Fruit fly (Drosophila melanogaster) whole organism, prepupa: ENCODE results near the gene Jhbp16.

ENCODE experiments used
- Blimp-1 ChIP-seq: fragments of 200-800 bp; sonication (Bioruptor generic); optimal IDR thresholded peaks from 3 replicates; lab custom pipeline; 2017; ENCODE audit warnings: missing biosample characterization, missing genetic modification characterization, mild to moderate bottlenecking, moderate library complexity, missing genetic modification reagents
- CG10631 ChIP-seq: fragments of 200-800 bp; sonication (Bioruptor generic); optimal IDR thresholded peaks from 2 replicates; lab custom pipeline; 2016; ENCODE audit warnings: missing biosample characterization, missing genetic modification characterization
- CG10669 ChIP-seq: fragments of 200-800 bp; sonication (Bioruptor generic); optimal IDR thresholded peaks from 3 replicates; lab custom pipeline; 2018; ENCODE audit warnings: missing biosample characterization, mild to moderate bottlenecking, missing genetic modification characterization, moderate library complexity
- CG11762 ChIP-seq: fragments of 200-800 bp; sonication (Bioruptor generic); optimal IDR thresholded peaks from 3 replicates; lab custom pipeline; 2016; ENCODE audit warnings: missing biosample characterization, missing genetic modification characterization; ENCODE audit not compliant: insufficient read depth
- CG11902 ChIP-seq: fragments of 200-800 bp; sonication (Bioruptor generic); optimal IDR thresholded peaks from 3 replicates; lab custom pipeline; 2016; ENCODE audit warnings: missing biosample characterization, missing genetic modification characterization
- CG15336 ChIP-seq: fragments of 200-800 bp; sonication (Bioruptor generic); IDR thresholded peaks from 2 replicates; pipeline ENCODE4 v1.3.6; 2022; ENCODE audit warnings: missing biosample characterization, missing genetic modification characterization
- CG16779 ChIP-seq: fragments of 200-800 bp; sonication (Bioruptor generic); optimal IDR thresholded peaks from 3 replicates; lab custom pipeline; 2017; ENCODE audit warnings: missing biosample characterization, mild to moderate bottlenecking, missing genetic modification characterization
- CG3032 ChIP-seq: fragments of 200-800 bp; optimal IDR thresholded peaks from 2 replicates; lab custom pipeline; 2019; ENCODE audit warnings: missing biosample characterization, mild to moderate bottlenecking, missing genetic modification characterization, moderate library complexity
- CG31627 ChIP-seq: fragments of 200-800 bp; sonication (Bioruptor generic); optimal IDR thresholded peaks from 3 replicates; lab custom pipeline; 2016; ENCODE audit warnings: missing biosample characterization, missing genetic modification characterization
- CG32006 ChIP-seq: fragments of 200-800 bp; sonication (Bioruptor generic); optimal IDR thresholded peaks from 3 replicates; lab custom pipeline; 2017; ENCODE audit warnings: missing biosample characterization, mild to moderate bottlenecking, missing genetic modification characterization
- CG3919 ChIP-seq: fragments of 200-800 bp; sonication (Bioruptor generic); optimal IDR thresholded peaks from 3 replicates; lab custom pipeline; 2016; ENCODE audit warnings: missing biosample characterization, missing genetic modification characterization
- CG4318 ChIP-seq: fragments of 200-800 bp; sonication (Bioruptor generic); optimal IDR thresholded peaks from 3 replicates; lab custom pipeline; 2017; ENCODE audit warnings: missing biosample characterization, mild to moderate bottlenecking, missing genetic modification characterization
- CG6163 ChIP-seq: fragments of 200-800 bp; sonication (Bioruptor generic); IDR thresholded peaks from 3 replicates; pipeline ENCODE4 v1.3.6; 2022; ENCODE audit warnings: missing biosample characterization, missing genetic modification characterization
- CG6792 ChIP-seq: fragments of 200-800 bp; sonication (Bioruptor generic); optimal IDR thresholded peaks from 3 replicates; lab custom pipeline; 2016; ENCODE audit warnings: missing biosample characterization, missing genetic modification characterization
- CG6808 ChIP-seq: fragments of 200-800 bp; sonication (Bioruptor generic); optimal IDR thresholded peaks from 3 replicates; lab custom pipeline; 2017; ENCODE audit warnings: missing biosample characterization, missing genetic modification characterization, mild to moderate bottlenecking, moderate library complexity, missing genetic modification reagents
- CG6854 ChIP-seq: fragments of 200-800 bp; sonication (Bioruptor generic); optimal IDR thresholded peaks from 2 replicates; lab custom pipeline; 2017; ENCODE audit warnings: missing biosample characterization, mild to moderate bottlenecking, missing genetic modification characterization
- CG7368 ChIP-seq: fragments of 200-800 bp; sonication (Bioruptor generic); optimal IDR thresholded peaks from 3 replicates; lab custom pipeline; 2016; ENCODE audit warnings: missing biosample characterization, missing genetic modification characterization
- CG8319 ChIP-seq: fragments of 200-800 bp; sonication (Bioruptor generic); optimal IDR thresholded peaks from 3 replicates; lab custom pipeline; 2016; ENCODE audit warnings: missing biosample characterization, missing genetic modification characterization
- CG8632 ChIP-seq: fragments of 200-800 bp; sonication (Bioruptor generic); optimal IDR thresholded peaks from 3 replicates; lab custom pipeline; 2016; ENCODE audit warnings: missing biosample characterization, missing genetic modification characterization
- CG9139 ChIP-seq: fragments of 200-800 bp; sonication (Bioruptor generic); optimal IDR thresholded peaks from 3 replicates; lab custom pipeline; 2017; ENCODE audit warnings: missing biosample characterization, mild to moderate bottlenecking, missing genetic modification characterization
- Eip78C ChIP-seq: fragments of 200-800 bp; sonication (Bioruptor generic); peaks from one replicate; lab custom pipeline; 2016; ENCODE audit warnings: missing biosample characterization, missing genetic modification characterization
- Eip93F ChIP-seq: fragments of 200-800 bp; sonication (Bioruptor generic); optimal IDR thresholded peaks from 2 replicates; lab custom pipeline; 2016; ENCODE audit warnings: missing biosample characterization, mild to moderate bottlenecking, missing genetic modification characterization
- Ets96B ChIP-seq: fragments of 200-800 bp; optimal IDR thresholded peaks from 2 replicates; lab custom pipeline; 2019; ENCODE audit warnings: missing biosample characterization, mild to moderate bottlenecking, missing genetic modification characterization, moderate library complexity
- Gug ChIP-seq: fragments of 200-800 bp; sonication (Bioruptor generic); IDR thresholded peaks from 2 replicates; pipeline ENCODE4 v1.3.6; 2022; ENCODE audit warnings: missing biosample characterization, missing genetic modification characterization
- Hr38 ChIP-seq: sonication (Bioruptor generic); optimal IDR thresholded peaks from 2 replicates; lab custom pipeline; 2016; ENCODE audit warnings: missing biosample characterization, missing genetic modification characterization
- Hr39 ChIP-seq: fragments of 200-800 bp; sonication (Bioruptor generic); optimal IDR thresholded peaks from 2 replicates; lab custom pipeline; 2016; ENCODE audit warnings: missing biosample characterization, missing genetic modification characterization
- Smox ChIP-seq: fragments of 200-800 bp; sonication (Bioruptor generic); optimal IDR thresholded peaks from 3 replicates; lab custom pipeline; 2016; ENCODE audit warnings: missing biosample characterization, missing genetic modification characterization
- Sox102F ChIP-seq: fragments of 200-800 bp; sonication (Bioruptor generic); optimal IDR thresholded peaks from 2 replicates; lab custom pipeline; 2016; ENCODE audit warnings: missing biosample characterization, mild to moderate bottlenecking, missing genetic modification characterization
- Sox14 ChIP-seq: fragments of 200-800 bp; sonication (Bioruptor generic); optimal IDR thresholded peaks from 3 replicates; lab custom pipeline; 2016; ENCODE audit warnings: missing biosample characterization, missing genetic modification characterization
- achi ChIP-seq: fragments of 200-800 bp; sonication (Bioruptor generic); optimal IDR thresholded peaks from 3 replicates; lab custom pipeline; 2016; ENCODE audit warnings: missing biosample characterization, missing genetic modification characterization
- acj6 ChIP-seq: fragments of 200-800 bp; sonication (Bioruptor generic); optimal IDR thresholded peaks from 3 replicates; lab custom pipeline; 2016; ENCODE audit warnings: missing biosample characterization, missing genetic modification characterization
- cyc ChIP-seq: fragments of 200-800 bp; sonication (Bioruptor generic); optimal IDR thresholded peaks from 3 replicates; lab custom pipeline; 2016; ENCODE audit warnings: missing biosample characterization, missing genetic modification characterization
- dac ChIP-seq: fragments of 200-800 bp; sonication (Bioruptor generic); optimal IDR thresholded peaks from 2 replicates; lab custom pipeline; 2017; ENCODE audit warnings: missing biosample characterization, mild to moderate bottlenecking, missing genetic modification characterization
- dsx ChIP-seq: fragments of 200-800 bp; optimal IDR thresholded peaks from 3 replicates; lab custom pipeline; 2019; ENCODE audit warnings: missing biosample characterization, mild to moderate bottlenecking, missing genetic modification characterization, moderate library complexity; ENCODE audit not compliant: poor library complexity, severe bottlenecking
- eg ChIP-seq: fragments of 200-800 bp; sonication (Bioruptor generic); IDR thresholded peaks from 3 replicates; pipeline ENCODE4 v1.3.6; 2022; ENCODE audit warnings: missing biosample characterization, missing genetic modification characterization
- esn ChIP-seq: fragments of 200-800 bp; sonication (Bioruptor generic); optimal IDR thresholded peaks from 2 replicates; lab custom pipeline; 2016; ENCODE audit warnings: missing biosample characterization, mild to moderate bottlenecking, missing genetic modification characterization, moderate library complexity
- fd59A ChIP-seq: fragments of 200-800 bp; sonication (Bioruptor generic); optimal IDR thresholded peaks from 2 replicates; lab custom pipeline; 2017; ENCODE audit warnings: missing biosample characterization, mild to moderate bottlenecking, missing genetic modification characterization, missing genetic modification reagents
- fd85E ChIP-seq: fragments of 200-800 bp; sonication (Bioruptor generic); optimal IDR thresholded peaks from 3 replicates; lab custom pipeline; 2016; ENCODE audit warnings: missing biosample characterization, missing genetic modification characterization
- fkh ChIP-seq: fragments of 200-800 bp; sonication (Bioruptor generic); optimal IDR thresholded peaks from 3 replicates; lab custom pipeline; 2017; ENCODE audit warnings: missing biosample characterization, mild to moderate bottlenecking, missing genetic modification characterization, moderate library complexity
- net ChIP-seq: fragments of 200-800 bp; sonication (Bioruptor generic); optimal IDR thresholded peaks from 3 replicates; lab custom pipeline; 2016; ENCODE audit warnings: missing biosample characterization, missing genetic modification characterization
- pdm3 ChIP-seq: fragments of 200-800 bp; sonication (Bioruptor generic); optimal IDR thresholded peaks from 3 replicates; lab custom pipeline; 2016; ENCODE audit warnings: missing biosample characterization, missing genetic modification characterization
- salr ChIP-seq, 2 experiments: fragments of 200-800 bp; sonication (Bioruptor generic); optimal IDR thresholded peaks; 3 replicates each; lab custom pipeline; 2016 to 2018; ENCODE audit warnings: missing biosample characterization in 2 of 2, missing genetic modification characterization in 2 of 2, mild to moderate bottlenecking in 1 of 2
- spab ChIP-seq: fragments of 200-800 bp; sonication (Bioruptor generic); optimal IDR thresholded peaks from 2 replicates; lab custom pipeline; 2017; ENCODE audit warnings: missing biosample characterization, mild to moderate bottlenecking, missing genetic modification characterization, missing genetic modification reagents
- ss ChIP-seq, 2 experiments: fragments of 200-800 bp; sonication (Bioruptor generic); optimal IDR thresholded peaks; 2 replicates in 1 of 2; 3 replicates in 1 of 2; lab custom pipeline; 2017 to 2018; ENCODE audit warnings: mild to moderate bottlenecking in 2 of 2, missing biosample characterization in 2 of 2, missing genetic modification characterization in 2 of 2, moderate library complexity in 1 of 2
- svp ChIP-seq: fragments of 200-800 bp; sonication (Bioruptor generic); peaks from one replicate; lab custom pipeline; 2016; ENCODE audit warnings: missing biosample characterization, missing genetic modification characterization
- topi ChIP-seq: fragments of 200-800 bp; sonication (Bioruptor generic); optimal IDR thresholded peaks from 3 replicates; lab custom pipeline; 2016; ENCODE audit warnings: missing biosample characterization, missing genetic modification characterization
- vri ChIP-seq: fragments of 200-800 bp; sonication (Bioruptor generic); optimal IDR thresholded peaks from 3 replicates; lab custom pipeline; 2016; ENCODE audit warnings: missing biosample characterization, mild to moderate bottlenecking, missing genetic modification characterization

Jhbp16 gene

dm6 chr3R:21652891-21653394 is 11.2 kb upstream of the Jhbp16 start (continued):
- TF ChIP-seq vri (GFP tag; lab: Kevin White, UChicago) (no peak), achi (GFP tag; lab: Kevin White, UChicago) (peak; percentile 47), CG11762 (GFP tag; lab: Kevin White, UChicago) (peak; percentile 14), fd85E (GFP tag; lab: Kevin White, UChicago) (no peak), cyc (peak; percentile 24), CG15336 (GFP tag; lab: Robert Waterston, UW) (0 out of 2 replicates have a peak, but pooled peaks have one; percentile 18), svp (GFP tag; lab: Kevin White, UChicago) (peak; percentile 64), CG16779 (tag; lab: Kevin White, UChicago) (peak; percentile 26), Hr38 (GFP tag; lab: Kevin White, UChicago) (no peak), net (GFP tag; lab: Kevin White, UChicago) (no peak), Sox14 (GFP tag; lab: Kevin White, UChicago) (peak; percentile 42), ss (GFP tag; optimal IDR thresholded peaks at IDR 0.05; lab: Kevin White, UChicago) (peak in 1 of 2 experiments; percentile 48), eg (GFP tag; lab: Robert Waterston, UW) (0 out of 3 replicates have a peak, but pooled peaks have one; percentile 40), CG8632 (peak; percentile 23), fkh (no peak), spab (GFP tag; lab: Kevin White, UChicago) (peak; percentile 54), Gug (GFP tag; lab: Robert Waterston, UW) (peak; percentile 14; the same call in 1 of the 2 replicates), dsx (GFP tag; lab: Kevin White, UChicago) (peak; percentile 76), CG6808 (GFP tag; lab: Kevin White, UChicago) (peak; percentile 56), CG4318 (GFP tag; lab: Kevin White, UChicago) (peak; percentile 33), CG6163 (GFP tag; lab: Robert Waterston, UW) (peak; percentile 80), CG11902 (GFP tag; lab: Kevin White, UChicago) (peak; percentile 1), Blimp-1 (GFP tag; lab: Kevin White, UChicago) (no peak), CG6792 (GFP tag; lab: Kevin White, UChicago) (peak; percentile 40), CG3032 (peak; percentile 62), CG9139 (GFP tag; lab: Kevin White, UChicago) (peak; percentile 14)

- TF ChIP-seq salr (GFP tag; optimal IDR thresholded peaks at IDR 0.05; lab: Kevin White, UChicago): peak in 1 of 2 experiments; percentile 46
- TF ChIP-seq CG9139 (GFP tag; lab: Kevin White, UChicago): peak; percentile 40
- no peak for TF ChIP-seq CG32006 (GFP tag; lab: Kevin White, UChicago)
- no peak for TF ChIP-seq CG8319 (GFP tag; lab: Kevin White, UChicago)
- no peak for TF ChIP-seq CG8632
- no peak for TF ChIP-seq Ets96B (tag; lab: Kevin White, UChicago)
- TF ChIP-seq spab (GFP tag; lab: Kevin White, UChicago): no peak
- TF ChIP-seq Smox (GFP tag; lab: Kevin White, UChicago): no peak
- no peak for TF ChIP-seq fkh
- no peak for TF ChIP-seq achi (GFP tag; lab: Kevin White, UChicago)
- TF ChIP-seq CG11762 (GFP tag; lab: Kevin White, UChicago): no peak
- no peak for TF ChIP-seq CG10631
- no peak for TF ChIP-seq CG31627 (GFP tag; lab: Kevin White, UChicago)
- TF ChIP-seq pdm3 (GFP tag; lab: Kevin White, UChicago): no peak
- no peak for TF ChIP-seq CG3919 (GFP tag; lab: Kevin White, UChicago)
- no peak for TF ChIP-seq esn
- TF ChIP-seq CG6163 (GFP tag; lab: Robert Waterston, UW): no peak
- TF ChIP-seq cyc: no peak
- TF ChIP-seq ss (GFP tag; optimal IDR thresholded peaks at IDR 0.05; lab: Kevin White, UChicago): peak; percentile 52 to 69
- TF ChIP-seq topi (GFP tag; lab: Kevin White, UChicago): no peak
- TF ChIP-seq Gug (GFP tag; lab: Robert Waterston, UW): no peak
- no peak for TF ChIP-seq fd59A
- no peak for TF ChIP-seq CG11902 (GFP tag; lab: Kevin White, UChicago)
- peak; percentile 68 for TF ChIP-seq dsx (GFP tag; lab: Kevin White, UChicago)
- no peak for TF ChIP-seq Eip78C
- TF ChIP-seq Sox14 (GFP tag; lab: Kevin White, UChicago): no peak
- peak; percentile 3 for TF ChIP-seq CG16779 (tag; lab: Kevin White, UChicago)
- TF ChIP-seq CG7368 (GFP tag; lab: Kevin White, UChicago): no peak
- TF ChIP-seq Hr39 (GFP tag; lab: Kevin White, UChicago): no peak
- no peak for TF ChIP-seq dac
- no peak for TF ChIP-seq Sox102F (GFP tag; lab: Kevin White, UChicago)
- TF ChIP-seq Eip93F (GFP tag; lab: Kevin White, UChicago): no peak
- TF ChIP-seq CG10669 (GFP tag; lab: Kevin White, UChicago): no peak
- no peak for TF ChIP-seq CG6854 (GFP tag; lab: Kevin White, UChicago)
- TF ChIP-seq acj6: no peak
These were observed 10.8 kb upstream of the Jhbp16 start for dm6 chr3R:21653434-21653833.
